Fruit fly (Drosophila melanogaster) Kc167 (cell line): ENCODE results near the gene CG13082.

ENCODE experiments used
- Sin3A ChIP-seq: fragments of >200 bp; optimal IDR thresholded peaks from 2 replicates; lab custom pipeline; 2018; ENCODE audit warnings: missing external identifiers
- h ChIP-seq: fragments of >200 bp; optimal IDR thresholded peaks from 3 replicates; lab custom pipeline; 2018; ENCODE audit warnings: missing external identifiers
- psq ChIP-seq: fragments of >200 bp; optimal IDR thresholded peaks from 2 replicates; lab custom pipeline; 2017; ENCODE audit warnings: missing external identifiers

DNA sequence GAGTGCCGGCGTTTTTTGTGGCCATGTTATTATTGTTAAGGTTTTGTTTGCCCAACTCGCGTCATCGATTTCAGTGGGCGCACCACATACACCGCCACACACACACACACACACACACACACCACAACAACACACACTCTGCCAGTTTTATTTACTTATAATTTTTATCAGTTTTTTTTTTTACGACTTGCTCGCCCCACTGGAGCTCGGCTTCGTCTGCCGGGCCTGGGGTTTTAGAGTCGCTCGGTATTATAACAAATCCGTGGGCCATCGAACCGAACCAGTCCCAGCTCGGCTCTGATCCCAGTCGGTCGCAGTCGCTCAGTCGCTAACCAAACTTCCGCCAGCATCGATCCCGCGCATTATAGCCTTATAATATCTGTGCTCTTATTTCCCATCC, 11.2 kb downstream of the CG13082 start:
- TF ChIP-seq h (lab: Kevin White, UChicago) (no peak), psq (lab: Kevin White, UChicago) (no peak), Sin3A (lab: Kevin White, UChicago) (no peak)
